Worm (Caenorhabditis elegans): Measurements from ENCODE around the gene srh-125.

srh-125 gene

DNA sequence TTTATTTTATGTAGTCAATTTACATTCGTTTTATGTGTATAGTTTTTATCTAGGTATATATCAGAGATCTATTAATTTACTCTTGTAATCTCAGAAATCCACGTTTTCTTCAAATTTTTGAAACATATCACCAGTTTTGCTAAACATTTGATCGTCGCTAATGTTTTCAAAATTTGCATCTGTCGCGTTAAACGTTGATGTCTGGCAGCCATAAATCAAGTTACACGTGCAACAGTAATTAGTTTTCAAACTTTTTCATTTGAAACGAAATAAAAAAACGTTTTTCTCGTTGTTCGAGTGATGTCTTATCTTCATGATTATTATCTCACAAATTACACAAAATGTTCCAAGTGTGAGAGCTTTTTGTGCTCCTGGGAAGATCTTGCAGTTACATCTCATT is 20.8 kb upstream of the srh-125 start, which contains the start of gene srh-79:
TSS of gene srh-79 (plus strand) at position 301 of the 400 bp plus-strand sequence.
- TF ChIP-seq zag-1 (tag; optimal IDR thresholded peaks at IDR 0.05), result no peak
- no peak for TF ChIP-seq lin-35 (GFP tag; optimal IDR thresholded peaks at IDR 0.05)
- TF ChIP-seq nhr-90 (tag; optimal IDR thresholded peaks at IDR 0.05; ENCODE audit: poor library complexity), result no peak
- no peak for TF ChIP-seq mep-1 (tag; optimal IDR thresholded peaks at IDR 0.05)
- TF ChIP-seq nhr-12 (tag; optimal IDR thresholded peaks at IDR 0.05), result no peak
- no peak for TF ChIP-seq vab-15 (tag; optimal IDR thresholded peaks at IDR 0.05)
- no peak for TF ChIP-seq mab-9 (GFP tag; IDR thresholded peaks at IDR 0.05)
- TF ChIP-seq lir-3 (tag; optimal IDR thresholded peaks at IDR 0.05; ENCODE audit: poor library complexity), result no peak
- no peak for TF ChIP-seq sup-37 (GFP tag; optimal IDR thresholded peaks at IDR 0.05)
- TF ChIP-seq unc-98 (GFP tag; IDR thresholded peaks at IDR 0.05), result no peak

DNA sequence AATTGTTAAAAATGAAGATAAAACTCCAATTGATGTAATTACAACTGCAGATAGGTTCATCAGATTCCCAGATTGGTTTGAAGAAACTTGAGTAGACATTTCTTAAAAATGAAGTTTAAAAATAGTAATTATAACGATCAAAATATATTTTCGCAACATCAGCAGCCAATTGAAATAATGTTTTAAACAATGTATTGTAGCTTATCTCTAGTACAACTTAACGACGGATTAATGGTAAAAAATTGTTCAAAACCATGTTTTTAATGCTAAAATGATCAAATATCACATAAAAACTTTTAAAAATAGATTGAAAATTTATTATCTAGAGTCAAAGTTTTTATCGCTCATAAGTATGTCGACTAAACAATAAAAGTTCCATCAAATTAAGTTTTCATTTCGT is 18.5 kb upstream of the srh-125 start, which contains the start of gene srbc-11:
TSS of gene srbc-11 (minus strand) at position 101 of the 400 bp plus-strand sequence.
- TF ChIP-seq nhr-28 (tag; optimal IDR thresholded peaks at IDR 0.05) (no peak), mef-2 (tag; optimal IDR thresholded peaks at IDR 0.05) (no peak), nhr-76 (tag; optimal IDR thresholded peaks at IDR 0.05) (no peak), lir-3 (tag; optimal IDR thresholded peaks at IDR 0.05; ENCODE audit: poor library complexity) (no peak)

DNA sequence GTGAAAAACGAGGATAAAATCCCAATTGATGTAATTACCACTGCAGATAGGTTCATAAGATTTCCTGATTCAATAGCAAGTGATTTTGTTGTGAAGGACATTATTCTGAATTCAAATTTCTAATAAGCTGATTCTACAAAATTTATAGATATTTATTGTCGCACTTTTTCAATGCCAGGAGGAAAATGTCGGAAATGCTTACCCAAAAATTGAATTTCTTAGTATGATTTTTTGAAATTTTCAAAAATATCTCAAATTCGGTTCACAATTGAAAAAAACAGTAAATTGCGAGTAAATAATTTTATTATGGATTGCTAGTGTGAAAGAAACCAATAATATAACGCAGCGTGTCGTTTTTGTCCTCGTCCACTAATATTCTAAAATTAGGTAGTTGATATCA is 16.3 kb upstream of the srh-125 start, which contains the start of gene srbc-10:
TSS of gene srbc-10 (minus strand) at position 101 of the 400 bp plus-strand sequence.
- TF ChIP-seq efl-1 (optimal IDR thresholded peaks at IDR 0.05) (no peak), efl-1 (GFP tag; optimal IDR thresholded peaks at IDR 0.05 in 1 of 2) (peak in 1 of 2 experiments; percentile 55), nhr-47 (tag; optimal IDR thresholded peaks at IDR 0.05) (no peak), nhr-237 (tag; optimal IDR thresholded peaks at IDR 0.05) (no peak), nhr-77 (tag; optimal IDR thresholded peaks at IDR 0.05) (no peak), hlh-17 (GFP tag; optimal IDR thresholded peaks at IDR 0.05; ENCODE audit: borderline replicate concordance) (no peak), skn-1 (tag; optimal IDR thresholded peaks at IDR 0.05) (no peak)

DNA sequence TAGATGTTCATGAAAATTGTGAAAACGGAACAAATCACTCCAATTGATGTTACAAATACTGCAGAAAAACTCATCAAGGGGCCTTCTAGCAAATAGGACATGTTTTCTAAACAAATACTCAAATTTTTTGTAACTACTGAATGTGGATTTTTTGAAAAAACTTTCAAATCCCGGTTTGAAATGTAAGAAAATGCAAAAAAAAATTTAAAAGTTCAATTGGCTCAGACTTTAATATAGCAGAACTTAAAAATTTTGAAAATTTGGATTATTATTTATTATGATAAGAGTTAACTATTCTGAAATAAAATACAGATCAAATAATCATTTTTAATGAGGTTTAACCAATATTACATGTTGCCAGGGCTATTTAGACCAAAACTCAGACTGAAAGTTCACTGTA is 13.7 kb upstream of the srh-125 start, which contains the start of gene srbc-9:
TSS of gene srbc-9 (minus strand) at position 101 of the 400 bp plus-strand sequence.
- no peak for TF ChIP-seq pqm-1 (tag; optimal IDR thresholded peaks at IDR 0.05)
- TF ChIP-seq nhr-47 (tag; optimal IDR thresholded peaks at IDR 0.05), result no peak
- no peak for TF ChIP-seq mab-9 (GFP tag; IDR thresholded peaks at IDR 0.05)
- no peak for TF ChIP-seq rnt-1 (tag; optimal IDR thresholded peaks at IDR 0.05)
- no peak for TF ChIP-seq dsc-1 (tag; optimal IDR thresholded peaks at IDR 0.05)
- no peak for TF ChIP-seq skn-1 (tag; optimal IDR thresholded peaks at IDR 0.05)
- no peak for TF ChIP-seq tlp-1 (tag; optimal IDR thresholded peaks at IDR 0.05)
- no peak for TF ChIP-seq nhr-11 (tag; optimal IDR thresholded peaks at IDR 0.05)
- TF ChIP-seq fkh-4 (tag; optimal IDR thresholded peaks at IDR 0.05; ENCODE audit: borderline replicate concordance), result no peak
- no peak for TF ChIP-seq nhr-237 (tag; optimal IDR thresholded peaks at IDR 0.05)
- no peak for TF ChIP-seq snpc-4 (tag; optimal IDR thresholded peaks at IDR 0.05)
- TF ChIP-seq ets-5 (GFP tag; IDR thresholded peaks at IDR 0.05), result no peak
- TF ChIP-seq ceh-90 (tag; optimal IDR thresholded peaks at IDR 0.05), result no peak
- no peak for TF ChIP-seq ces-1 (GFP tag; optimal IDR thresholded peaks at IDR 0.05)
- no peak for TF ChIP-seq swsn-7 (tag; optimal IDR thresholded peaks at IDR 0.05)
- no peak for TF ChIP-seq pax-3 (tag; optimal IDR thresholded peaks at IDR 0.05)
- no peak for TF ChIP-seq unc-86 (tag; optimal IDR thresholded peaks at IDR 0.05)

DNA sequence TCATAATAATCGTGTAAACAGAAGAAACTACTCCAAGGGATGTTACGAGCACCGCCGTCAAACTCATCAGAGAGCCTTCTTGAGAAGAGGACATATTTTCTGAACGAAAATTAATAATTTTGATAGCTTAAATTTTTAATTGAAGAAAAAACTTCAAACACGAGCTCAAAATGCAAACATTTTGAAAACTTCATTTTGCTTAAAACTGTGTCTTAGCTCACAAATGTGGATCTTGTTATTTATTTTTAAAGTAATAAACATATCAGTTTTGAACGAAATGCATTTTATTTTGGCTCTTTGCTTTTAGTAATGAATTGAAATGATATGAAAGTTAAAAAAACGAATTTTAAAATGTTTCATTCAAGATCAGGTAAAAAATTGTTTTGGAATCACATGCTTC is 10.9 kb upstream of the srh-125 start, which contains the start of gene srbc-7:
TSS of gene srbc-7 (minus strand) at position 101 of the 400 bp plus-strand sequence.
- no peak for TF ChIP-seq ceh-63 (GFP tag; optimal IDR thresholded peaks at IDR 0.05)
- TF ChIP-seq nhr-237 (tag; optimal IDR thresholded peaks at IDR 0.05), result no peak
- TF ChIP-seq lin-13 (GFP tag; optimal IDR thresholded peaks at IDR 0.05), result no peak
- no peak for TF ChIP-seq aha-1 (tag; optimal IDR thresholded peaks at IDR 0.05)

Data from whole organism, L1 larva.